Worm (Caenorhabditis elegans) whole organism, early embryonic: ENCODE data around the gene T27D12.1.

Experiments
- B0310.2 ChIP-seq: sonication (generic microtip); optimal IDR thresholded peaks from 2 replicates; lab custom pipeline; 2016; ENCODE audit warnings: mild to moderate bottlenecking, missing genetic modification characterization, missing compliant biosample characterization
- F13C5.2 ChIP-seq: sonication (generic microtip); optimal IDR thresholded peaks from 2 replicates; lab custom pipeline; 2017; ENCODE audit warnings: mild to moderate bottlenecking, missing genetic modification characterization, inconsistent platforms, missing compliant biosample characterization
- aly-1 ChIP-seq: sonication (generic microtip); optimal IDR thresholded peaks from 2 replicates; lab custom pipeline; 2016; ENCODE audit warnings: missing genetic modification characterization, missing compliant biosample characterization
- ama-1 ChIP-seq: fragments of 150-350 bp; optimal IDR thresholded peaks from 2 replicates; lab custom pipeline; 2014
- ceh-13 ChIP-seq: fragments of 200-800 bp; sonication (Bioruptor generic); optimal IDR thresholded peaks from 2 replicates; lab custom pipeline; 2018; ENCODE audit warnings: mild to moderate bottlenecking, missing genetic modification characterization, missing compliant biosample characterization
- ceh-36 ChIP-seq: sonication (generic microtip); optimal IDR thresholded peaks from 2 replicates; lab custom pipeline; 2016; ENCODE audit warnings: missing genetic modification characterization, inconsistent platforms, missing compliant biosample characterization
- ets-7 ChIP-seq: sonication (generic microtip); optimal IDR thresholded peaks from 2 replicates; lab custom pipeline; 2016; ENCODE audit warnings: missing genotype, missing genetic modification characterization, missing compliant biosample characterization
- flt-1 ChIP-seq: fragments of 200-800 bp; sonication (Bioruptor generic); IDR thresholded peaks from 2 replicates; pipeline ENCODE4 v1.3.6; 2022; ENCODE audit warnings: missing genetic modification characterization, missing compliant biosample characterization
- hmbx-1 ChIP-seq: sonication (generic microtip); optimal IDR thresholded peaks from 2 replicates; lab custom pipeline; 2016; ENCODE audit warnings: mild to moderate bottlenecking, missing genetic modification characterization, missing compliant biosample characterization
- hmg-4 ChIP-seq: fragments of 200-800 bp; sonication (Bioruptor generic); optimal IDR thresholded peaks from 2 replicates; lab custom pipeline; 2018; ENCODE audit warnings: mild to moderate bottlenecking, missing genetic modification characterization, missing compliant biosample characterization
- hnd-1 ChIP-seq: sonication (generic microtip); optimal IDR thresholded peaks from 2 replicates; lab custom pipeline; 2016; ENCODE audit warnings: missing genetic modification characterization, missing compliant biosample characterization
- pes-1 ChIP-seq: fragments of 200-800 bp; sonication (Bioruptor generic); IDR thresholded peaks from 2 replicates; pipeline ENCODE4 v1.3.6; 2022; ENCODE audit warnings: missing genetic modification reagents, missing genetic modification characterization, missing compliant biosample characterization
- scrt-1 ChIP-seq: fragments of 200-800 bp; sonication (Bioruptor generic); IDR thresholded peaks from 2 replicates; pipeline ENCODE4 v1.3.6; 2022; ENCODE audit warnings: missing genetic modification characterization, missing compliant biosample characterization
- sea-1 ChIP-seq: fragments of 200-800 bp; sonication (Bioruptor generic); conservative IDR thresholded peaks from 2 replicates; pipeline ENCODE4 v1.3.6; 2022; ENCODE audit warnings: missing genetic modification characterization, missing compliant biosample characterization
- tbx-11 ChIP-seq: fragments of 200-800 bp; sonication (Bioruptor generic); IDR thresholded peaks from 2 replicates; pipeline ENCODE4 v1.3.6; 2022; ENCODE audit warnings: missing genetic modification characterization, missing compliant biosample characterization
- tbx-37 ChIP-seq: fragments of 200-800 bp; sonication (Bioruptor generic); conservative IDR thresholded peaks from 2 replicates; pipeline ENCODE4 v1.3.6; 2022; ENCODE audit warnings: missing genetic modification reagents, missing genetic modification characterization, missing compliant biosample characterization
- tra-4 ChIP-seq: sonication (generic microtip); optimal IDR thresholded peaks from 2 replicates; lab custom pipeline; 2017; ENCODE audit warnings: missing genetic modification characterization, missing compliant biosample characterization

The T27D12.1 gene

ce11 chrII:11856361-11856760, 13.9 kb downstream of the T27D12.1 start, which contains the start of gene clh-1:
Gene clh-1, minus strand, starts transcription at chrII:11856461.
- no peak for TF ChIP-seq B0310.2 (tag; lab: Kevin White, UChicago)
- no peak for TF ChIP-seq ceh-36 (tag; lab: Kevin White, UChicago)
- TF ChIP-seq F13C5.2 (tag; lab: Kevin White, UChicago): no peak
- no peak for TF ChIP-seq hnd-1 (tag; lab: Kevin White, UChicago)
- no peak for TF ChIP-seq scrt-1
- TF ChIP-seq pes-1 (GFP tag; lab: Robert Waterston, UW): no peak
- no peak for TF ChIP-seq hmg-4 (GFP tag; lab: Kevin White, UChicago)
- TF ChIP-seq aly-1 (tag; lab: Kevin White, UChicago): no peak
- no peak for TF ChIP-seq ama-1 (lab: Kevin White, UChicago)
- TF ChIP-seq ets-7 (tag; lab: Kevin White, UChicago): no peak
- no peak for TF ChIP-seq tbx-11 (GFP tag; lab: Robert Waterston, UW)
- TF ChIP-seq ceh-13: no peak
- no peak for TF ChIP-seq sea-1 (GFP tag; lab: Robert Waterston, UW)
- TF ChIP-seq flt-1 (GFP tag; lab: Robert Waterston, UW): no peak
- no peak for TF ChIP-seq tbx-37 (GFP tag; lab: Robert Waterston, UW)
- TF ChIP-seq hmbx-1 (tag; lab: Kevin White, UChicago): no peak
- TF ChIP-seq tra-4: no peak

- no peak for TF ChIP-seq ama-1 (lab: Kevin White, UChicago)
- no peak for TF ChIP-seq tbx-37 (GFP tag; lab: Robert Waterston, UW)
- no peak for TF ChIP-seq tbx-11 (GFP tag; lab: Robert Waterston, UW)
- TF ChIP-seq ceh-36 (tag; lab: Kevin White, UChicago): no peak
- no peak for TF ChIP-seq hnd-1 (tag; lab: Kevin White, UChicago)
- no peak for TF ChIP-seq hmg-4 (GFP tag; lab: Kevin White, UChicago)
- no peak for TF ChIP-seq F13C5.2 (tag; lab: Kevin White, UChicago)
Measured at ce11 chrII:11859833-11860232, 17.4 kb downstream of the T27D12.1 start.

ce11 chrII:11860623-11861079, 18.2 kb downstream of the T27D12.1 start, which contains the start of gene K12D12.5:
Gene K12D12.5, plus strand, starts transcription at chrII:11861029.
- no peak for TF ChIP-seq aly-1 (tag; lab: Kevin White, UChicago)
- TF ChIP-seq F13C5.2 (tag; lab: Kevin White, UChicago): no peak
- TF ChIP-seq sea-1 (GFP tag; lab: Robert Waterston, UW): no peak
- TF ChIP-seq B0310.2 (tag; lab: Kevin White, UChicago): no peak
- TF ChIP-seq pes-1 (GFP tag; lab: Robert Waterston, UW): no peak
- no peak for TF ChIP-seq ets-7 (tag; lab: Kevin White, UChicago)
- TF ChIP-seq ceh-36 (tag; lab: Kevin White, UChicago): no peak

- TF ChIP-seq tbx-37 (GFP tag; lab: Robert Waterston, UW): no peak
- TF ChIP-seq hmbx-1 (tag; lab: Kevin White, UChicago): no peak
- TF ChIP-seq aly-1 (tag; lab: Kevin White, UChicago): no peak
- no peak for TF ChIP-seq tra-4
- TF ChIP-seq pes-1 (GFP tag; lab: Robert Waterston, UW): no peak
- no peak for TF ChIP-seq scrt-1
- no peak for TF ChIP-seq flt-1 (GFP tag; lab: Robert Waterston, UW)
- TF ChIP-seq ama-1 (lab: Kevin White, UChicago): no peak
- TF ChIP-seq sea-1 (GFP tag; lab: Robert Waterston, UW): no peak
- TF ChIP-seq hmg-4 (GFP tag; lab: Kevin White, UChicago): no peak
- no peak for TF ChIP-seq F13C5.2 (tag; lab: Kevin White, UChicago)
- TF ChIP-seq ceh-36 (tag; lab: Kevin White, UChicago): no peak
- no peak for TF ChIP-seq hnd-1 (tag; lab: Kevin White, UChicago)
- TF ChIP-seq tbx-11 (GFP tag; lab: Robert Waterston, UW): no peak
Measured at ce11 chrII:11865644-11866043, 23.2 kb downstream of the T27D12.1 start, which contains the start of gene K12D12.4. Gene K12D12.4, minus strand, starts transcription at chrII:11865744.

- TF ChIP-seq pes-1 (GFP tag; lab: Robert Waterston, UW): no peak
- TF ChIP-seq hnd-1 (tag; lab: Kevin White, UChicago): no peak
- TF ChIP-seq ceh-36 (tag; lab: Kevin White, UChicago): no peak
Measured at ce11 chrII:11868234-11868633, 25.8 kb downstream of the T27D12.1 start, which contains the start of gene col-84. Gene col-84, plus strand, starts transcription at chrII:11868534.

ce11 chrII:11868893-11869292, 26.5 kb downstream of the T27D12.1 start:
- TF ChIP-seq B0310.2 (tag; lab: Kevin White, UChicago): no peak
- TF ChIP-seq pes-1 (GFP tag; lab: Robert Waterston, UW): no peak
- no peak for TF ChIP-seq sea-1 (GFP tag; lab: Robert Waterston, UW)
- no peak for TF ChIP-seq ceh-13
- no peak for TF ChIP-seq tbx-37 (GFP tag; lab: Robert Waterston, UW)
- no peak for TF ChIP-seq ceh-36 (tag; lab: Kevin White, UChicago)
- TF ChIP-seq F13C5.2 (tag; lab: Kevin White, UChicago): no peak
- no peak for TF ChIP-seq flt-1 (GFP tag; lab: Robert Waterston, UW)
- no peak for TF ChIP-seq aly-1 (tag; lab: Kevin White, UChicago)
- no peak for TF ChIP-seq hnd-1 (tag; lab: Kevin White, UChicago)
- no peak for TF ChIP-seq ets-7 (tag; lab: Kevin White, UChicago)
- TF ChIP-seq tbx-11 (GFP tag; lab: Robert Waterston, UW): no peak
- no peak for TF ChIP-seq ama-1 (lab: Kevin White, UChicago)
- TF ChIP-seq hmbx-1 (tag; lab: Kevin White, UChicago): no peak
- TF ChIP-seq scrt-1: no peak

- TF ChIP-seq F13C5.2 (tag; lab: Kevin White, UChicago): peak; percentile 73
- TF ChIP-seq flt-1 (GFP tag; lab: Robert Waterston, UW): no peak
- no peak for TF ChIP-seq tbx-11 (GFP tag; lab: Robert Waterston, UW)
- TF ChIP-seq sea-1 (GFP tag; lab: Robert Waterston, UW): no peak
- TF ChIP-seq hnd-1 (tag; lab: Kevin White, UChicago): no peak
- TF ChIP-seq hmg-4 (GFP tag; lab: Kevin White, UChicago): peak; percentile 35
- no peak for TF ChIP-seq scrt-1
Measured at ce11 chrII:11874674-11875198, 32.3 kb downstream of the T27D12.1 start, which contains the start of the genes npp-3 and top-2. Gene npp-3, minus strand, starts transcription at chrII:11874788. Gene top-2, plus strand, starts transcription at chrII:11875148.
